Fruit fly (Drosophila melanogaster): ENCODE data around the gene Men-b.

DNA sequence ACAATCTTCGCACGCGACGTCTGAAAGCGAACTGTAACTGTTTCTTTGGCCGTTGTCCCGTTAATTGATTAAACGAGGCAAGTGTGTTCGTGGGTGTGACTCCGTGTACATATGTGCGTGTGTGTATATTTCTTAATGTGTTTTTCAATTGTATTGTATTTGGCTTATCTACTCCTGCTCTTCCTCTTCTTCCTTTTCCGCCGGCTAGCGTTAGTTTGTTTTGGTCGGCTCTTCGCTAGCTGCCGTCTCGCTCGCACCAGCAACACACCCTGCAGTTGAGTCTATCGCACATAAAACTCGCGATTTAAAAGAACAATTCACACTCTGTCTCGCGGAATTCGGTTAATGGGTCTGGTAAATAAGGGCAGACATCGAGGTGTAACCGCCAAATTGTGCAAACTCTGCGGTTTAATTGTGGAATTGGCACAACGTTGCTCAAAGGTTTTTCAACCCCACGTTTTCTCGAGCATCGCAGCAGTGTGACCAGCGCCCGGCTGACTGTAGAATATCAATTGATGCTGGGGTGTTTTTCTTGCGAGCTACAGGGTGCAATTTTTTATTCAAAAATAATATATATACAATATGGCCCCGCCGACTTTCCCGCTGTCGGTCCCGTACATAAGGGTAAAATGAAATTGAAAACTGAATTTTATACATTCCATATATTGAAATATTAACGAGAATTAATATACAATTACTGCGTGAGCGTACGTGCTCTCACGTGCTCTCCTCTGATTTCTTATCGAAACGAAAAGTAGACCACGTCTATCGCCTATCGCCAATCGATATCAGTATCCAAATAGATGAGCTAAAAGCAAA is 39.5 kb upstream of the Men-b start, which contains the start of the genes gb and CG5815:
- TF ChIP-seq CG17829 (tag; optimal IDR thresholded peaks at IDR 0.05) (peak; percentile 91), CG2889 (GFP tag; IDR thresholded peaks at IDR 0.05) (peak; percentile 85), CHES-1-like (GFP tag; optimal IDR thresholded peaks at IDR 0.05) (peak; percentile 47), CG3995 (GFP tag; optimal IDR thresholded peaks at IDR 0.05) (peak; percentile 53), CG3163 (GFP tag; optimal IDR thresholded peaks at IDR 0.05) (peak; percentile 20), CG42726 (GFP tag; IDR thresholded peaks at IDR 0.05; ENCODE audit: partially characterized antibody) (no peak; the same call in 1 of the 2 replicates), pb (GFP tag; optimal IDR thresholded peaks at IDR 0.05) (no peak), CG18764 (GFP tag; optimal IDR thresholded peaks at IDR 0.05) (peak; percentile 85)

All from whole organism, embryonic.